Fruit fly (Drosophila melanogaster) S2 (cell line): ENCODE data around the gene AANATL3.

Experiments used
- CG8478 ChIP-seq: fragments of >200 bp; optimal IDR thresholded peaks from 2 replicates; lab custom pipeline; 2018
- CTCF ChIP-seq, 2 experiments: fragments of >200 bp; optimal IDR thresholded peaks; 2 replicates each; lab custom pipeline; 2018

dm6 chr2L:20072095-20072494 is 46.5 kb upstream of the AANATL3 start, which contains the start of gene CG10730:
- TF ChIP-seq CG8478 (no peak), CTCF (optimal IDR thresholded peaks at IDR 0.05; lab: Kevin White, UChicago) (no peak)
